Fruit fly (Drosophila melanogaster) whole organism, adult: ENCODE results near the gene Sema1a.

Experiments
- CG11617 ChIP-seq: fragments of 200-800 bp; sonication (Bioruptor generic); optimal IDR thresholded peaks from 2 replicates; lab custom pipeline; 2017; ENCODE audit warnings: mild to moderate bottlenecking, missing biosample characterization, missing genetic modification reagents, missing genetic modification characterization
- CG12768 ChIP-seq: fragments of 200-800 bp; sonication (Bioruptor generic); optimal IDR thresholded peaks from 2 replicates; lab custom pipeline; 2017; ENCODE audit warnings: missing biosample characterization, missing genetic modification characterization, mild to moderate bottlenecking, moderate library complexity, missing genetic modification reagents
- CG14711 ChIP-seq: fragments of 200-800 bp; sonication (Bioruptor generic); optimal IDR thresholded peaks from 2 replicates; lab custom pipeline; 2018; ENCODE audit warnings: missing biosample characterization, mild to moderate bottlenecking, missing genetic modification characterization, moderate library complexity
- CG1620 ChIP-seq: fragments of 200-800 bp; sonication (Bioruptor generic); optimal IDR thresholded peaks from 2 replicates; lab custom pipeline; 2016; ENCODE audit warnings: missing biosample characterization, missing genetic modification characterization
- CG33017 ChIP-seq: fragments of 200-800 bp; sonication (Bioruptor generic); optimal IDR thresholded peaks from 2 replicates; lab custom pipeline; 2018; ENCODE audit warnings: missing biosample characterization, mild to moderate bottlenecking, missing genetic modification characterization, moderate library complexity
- CG5204 ChIP-seq: fragments of 200-800 bp; sonication (Bioruptor generic); optimal IDR thresholded peaks from 2 replicates; lab custom pipeline; 2016; ENCODE audit warnings: missing biosample characterization, missing genetic modification characterization
- CG7045 ChIP-seq: fragments of 200-800 bp; sonication (Bioruptor generic); optimal IDR thresholded peaks from 2 replicates; lab custom pipeline; 2017; ENCODE audit warnings: missing biosample characterization, mild to moderate bottlenecking, missing genetic modification characterization
- CG7101 ChIP-seq: fragments of 200-800 bp; sonication (Bioruptor generic); optimal IDR thresholded peaks from 2 replicates; lab custom pipeline; 2018; ENCODE audit warnings: missing biosample characterization, mild to moderate bottlenecking, missing genetic modification characterization, moderate library complexity
- Clk ChIP-seq: fragments of 200-800 bp; sonication (Bioruptor generic); optimal IDR thresholded peaks from 2 replicates; lab custom pipeline; 2017; ENCODE audit warnings: missing biosample characterization, missing genetic modification characterization
- Crg-1 ChIP-seq: fragments of 200-800 bp; sonication (Bioruptor generic); optimal IDR thresholded peaks from 2 replicates; lab custom pipeline; 2016; ENCODE audit warnings: missing biosample characterization, missing genetic modification characterization
- Hr96 ChIP-seq: fragments of 200-800 bp; sonication (Bioruptor generic); optimal IDR thresholded peaks from 2 replicates; lab custom pipeline; 2016; ENCODE audit warnings: missing biosample characterization, missing genetic modification characterization
- Mnt ChIP-seq: fragments of 200-800 bp; sonication (Bioruptor generic); optimal IDR thresholded peaks from 2 replicates; lab custom pipeline; 2016; ENCODE audit warnings: missing biosample characterization, mild to moderate bottlenecking, missing genetic modification characterization
- bab1 ChIP-seq: fragments of 200-800 bp; sonication (Bioruptor generic); optimal IDR thresholded peaks from 3 replicates; lab custom pipeline; 2019; ENCODE audit warnings: missing biosample characterization, mild to moderate bottlenecking, missing genetic modification characterization, moderate library complexity
- cic ChIP-seq: fragments of 200-800 bp; sonication (Bioruptor generic); optimal IDR thresholded peaks from 2 replicates; lab custom pipeline; 2017; ENCODE audit warnings: missing biosample characterization, mild to moderate bottlenecking, missing genetic modification characterization, moderate library complexity
- cnc ChIP-seq, 2 experiments: fragments of >200 bp; optimal IDR thresholded peaks; 2 replicates each; lab custom pipeline; 2017
- kay ChIP-seq: fragments of 200-800 bp; sonication (Bioruptor generic); peaks from one replicate; lab custom pipeline; 2016; ENCODE audit warnings: missing biosample characterization, missing genetic modification characterization, borderline replicate concordance
- ovo ChIP-seq: fragments of 200-800 bp; sonication (Bioruptor generic); optimal IDR thresholded peaks from 2 replicates; lab custom pipeline; 2016; ENCODE audit warnings: missing biosample characterization, missing genetic modification characterization
- pad ChIP-seq: fragments of 200-800 bp; sonication (Bioruptor generic); optimal IDR thresholded peaks from 3 replicates; lab custom pipeline; 2017; ENCODE audit warnings: missing biosample characterization, missing genetic modification characterization, mild to moderate bottlenecking, moderate library complexity, missing genetic modification reagents
- tj ChIP-seq: fragments of 200-800 bp; sonication (Bioruptor generic); optimal IDR thresholded peaks from 3 replicates; lab custom pipeline; 2017; ENCODE audit warnings: missing biosample characterization, mild to moderate bottlenecking, missing genetic modification characterization, moderate library complexity
- toe ChIP-seq: fragments of 200-800 bp; sonication (Bioruptor generic); optimal IDR thresholded peaks from 2 replicates; lab custom pipeline; 2016; ENCODE audit warnings: missing biosample characterization, missing genetic modification characterization

Sema1a gene

DNA sequence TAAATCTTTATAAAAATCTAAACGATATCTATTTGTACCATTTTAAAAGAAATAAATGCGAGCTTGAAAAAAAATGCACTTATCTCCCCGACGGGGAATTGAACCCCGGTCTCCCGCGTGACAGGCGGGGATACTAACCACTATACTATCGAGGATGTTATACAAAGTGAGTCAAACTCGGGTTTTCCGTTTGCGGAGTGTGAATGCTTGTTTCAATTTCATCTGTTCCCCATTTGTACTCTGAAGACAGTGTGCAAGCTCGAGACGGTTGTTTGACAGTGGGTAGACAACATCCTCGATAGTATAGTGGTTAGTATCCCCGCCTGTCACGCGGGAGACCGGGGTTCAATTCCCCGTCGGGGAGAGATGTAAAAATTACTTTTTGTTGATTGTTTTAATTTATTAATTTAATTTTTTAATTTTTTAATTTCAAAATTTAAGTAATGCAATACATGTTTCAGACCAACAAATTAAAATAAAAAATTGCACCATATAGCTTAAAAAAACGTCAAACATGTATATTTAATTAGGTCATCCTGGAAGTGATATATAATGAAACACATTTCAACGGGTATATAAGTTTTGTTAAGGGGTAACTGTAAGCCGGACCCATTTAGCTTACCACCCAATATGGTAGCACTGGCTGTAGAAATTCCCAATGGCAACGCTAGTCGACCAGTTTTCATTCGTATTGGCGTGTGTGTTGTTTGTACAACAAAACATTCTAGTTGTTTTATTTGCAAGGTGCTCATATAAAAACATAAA is at the start of gene Sema1a:
Gene Sema1a, plus strand, starts transcription at position 679 of the 765 bp plus-strand sequence.
- TF ChIP-seq CG11617 (peak; percentile 36), CG1620 (peak; percentile 48), CG33017 (tag; lab: Kevin White, UChicago) (no peak), Clk (no peak), toe (peak; percentile 59), cic (GFP tag; lab: Kevin White, UChicago) (peak; percentile 16), pad (GFP tag; lab: Kevin White, UChicago) (peak; percentile 50), CG14711 (tag; lab: Kevin White, UChicago) (no peak), kay (peak; percentile 47), bab1 (GFP tag; lab: Kevin White, UChicago) (peak; percentile 68), CG5204 (GFP tag; lab: Kevin White, UChicago) (no peak), tj (GFP tag; lab: Kevin White, UChicago) (no peak), Mnt (no peak), CG7101 (tag; lab: Kevin White, UChicago) (peak; percentile 17), Hr96 (no peak), CG12768 (no peak), ovo (GFP tag; lab: Kevin White, UChicago) (no peak), CG7045 (GFP tag; lab: Kevin White, UChicago) (peak; percentile 0), cnc (optimal IDR thresholded peaks at IDR 0.05; lab: Kevin White, UChicago) (no peak), Crg-1 (GFP tag; lab: Kevin White, UChicago) (no peak)

DNA sequence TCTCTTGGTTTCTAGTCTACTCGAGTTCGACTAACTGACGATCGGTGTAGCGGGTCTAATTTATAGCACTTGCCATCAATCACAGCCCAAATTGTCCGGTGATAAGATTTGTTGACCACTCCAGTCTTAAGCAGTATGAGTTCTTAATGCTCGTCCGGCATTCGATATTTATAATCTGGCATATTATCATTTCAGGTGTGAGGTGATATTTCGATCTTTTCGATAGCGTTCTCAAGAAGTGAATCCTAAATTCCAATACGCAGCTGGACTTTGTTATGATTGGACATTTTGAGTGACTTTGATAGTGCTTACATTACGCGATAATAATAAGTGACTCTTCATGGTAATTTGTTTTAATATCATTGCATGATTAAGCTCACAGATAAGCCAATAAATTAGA is 45.7 kb upstream of the Sema1a start, which contains the start of gene Bace:
Gene Bace, minus strand, starts transcription at position 39 of the 400 bp plus-strand sequence.
- TF ChIP-seq Hr96: no peak
- no peak for TF ChIP-seq tj (GFP tag; lab: Kevin White, UChicago)
- TF ChIP-seq CG12768: no peak
- TF ChIP-seq ovo (GFP tag; lab: Kevin White, UChicago): no peak
- TF ChIP-seq cnc (optimal IDR thresholded peaks at IDR 0.05; lab: Kevin White, UChicago): no peak
- no peak for TF ChIP-seq CG14711 (tag; lab: Kevin White, UChicago)
- TF ChIP-seq pad (GFP tag; lab: Kevin White, UChicago): no peak

DNA sequence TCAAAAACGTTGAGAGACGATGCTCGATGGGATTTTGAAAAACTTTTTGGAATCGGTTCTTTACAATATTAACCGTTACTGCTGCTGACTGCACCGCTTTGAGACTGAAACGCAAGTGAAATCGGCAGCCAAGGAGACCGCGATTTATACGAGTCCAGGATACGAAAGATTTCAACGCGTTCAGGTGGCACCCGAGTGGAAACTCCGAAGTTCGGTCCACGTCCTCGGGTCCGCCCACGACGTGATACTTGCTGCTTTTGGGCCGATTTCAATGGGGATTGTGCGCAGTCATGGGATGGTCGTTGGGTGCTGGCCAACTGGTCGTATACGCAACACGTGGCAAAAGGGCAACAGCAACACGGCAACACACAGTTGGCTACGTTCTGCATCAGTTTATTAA is 35.2 kb upstream of the Sema1a start, which contains the start of gene Dh31:
Gene Dh31, minus strand, starts transcription at position 117 of the 400 bp plus-strand sequence.
- no peak for TF ChIP-seq CG12768
- TF ChIP-seq Mnt: no peak
- TF ChIP-seq pad (GFP tag; lab: Kevin White, UChicago): no peak
- no peak for TF ChIP-seq CG1620
- no peak for TF ChIP-seq CG11617
- TF ChIP-seq Clk: no peak
- TF ChIP-seq CG7045 (GFP tag; lab: Kevin White, UChicago): no peak
- no peak for TF ChIP-seq cic (GFP tag; lab: Kevin White, UChicago)
- TF ChIP-seq Crg-1 (GFP tag; lab: Kevin White, UChicago): no peak
- TF ChIP-seq CG33017 (tag; lab: Kevin White, UChicago): no peak
- TF ChIP-seq CG7101 (tag; lab: Kevin White, UChicago): no peak
- TF ChIP-seq bab1 (GFP tag; lab: Kevin White, UChicago): no peak
- TF ChIP-seq ovo (GFP tag; lab: Kevin White, UChicago): no peak
- no peak for TF ChIP-seq tj (GFP tag; lab: Kevin White, UChicago)

DNA sequence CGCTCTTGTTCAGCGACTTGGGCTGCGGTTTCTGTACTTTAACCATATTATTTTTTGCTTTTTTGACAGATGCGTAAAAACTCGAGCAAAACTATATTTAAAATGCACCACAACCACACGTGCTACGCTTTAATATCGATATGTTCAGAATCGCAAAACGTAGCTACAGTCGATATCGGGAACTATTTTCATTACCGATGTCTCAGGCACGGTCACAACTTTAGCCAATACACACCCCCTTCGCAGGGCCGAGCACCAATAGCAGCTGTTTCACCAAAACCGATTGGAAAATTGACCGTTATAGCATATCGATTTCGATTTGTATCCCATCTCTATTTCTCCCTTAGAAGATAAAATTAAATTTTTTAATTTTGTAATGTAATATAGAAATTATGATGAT is 30.2 kb upstream of the Sema1a start, which contains the start of gene CG13096:
Gene CG13096, minus strand, starts transcription at position 144 of the 400 bp plus-strand sequence.
- TF ChIP-seq CG12768 (no peak), CG7101 (tag; lab: Kevin White, UChicago) (peak; percentile 24), ovo (GFP tag; lab: Kevin White, UChicago) (peak; percentile 53), Crg-1 (GFP tag; lab: Kevin White, UChicago) (peak; percentile 6), CG1620 (peak; percentile 38), CG7045 (GFP tag; lab: Kevin White, UChicago) (no peak), CG11617 (no peak), Mnt (peak; percentile 100), toe (no peak), bab1 (GFP tag; lab: Kevin White, UChicago) (peak; percentile 80)

DNA sequence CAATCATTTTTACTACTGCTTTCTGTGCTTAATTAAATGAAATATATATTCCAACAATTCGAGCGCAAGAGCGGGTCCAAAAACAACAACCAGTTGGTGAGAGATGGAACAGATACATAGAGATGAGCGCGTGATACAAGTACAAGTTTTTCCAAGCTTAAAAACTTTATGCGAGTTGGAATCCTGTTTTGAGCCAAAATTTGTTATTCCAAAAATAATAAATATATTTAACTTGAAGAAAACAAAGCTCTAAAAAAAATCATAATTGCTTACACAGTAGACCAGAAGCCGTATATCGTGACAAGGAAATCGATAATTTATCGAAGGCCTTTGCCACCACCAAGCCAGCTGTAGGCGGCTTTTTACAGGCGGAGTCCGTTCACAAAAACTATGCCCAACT is 27.2 kb upstream of the Sema1a start, which contains the start of the genes CG13097 and PIG-U:
Gene CG13097, minus strand, starts transcription at position 121 of the 400 bp plus-strand sequence.
Gene PIG-U, plus strand, starts transcription at position 349 of the 400 bp plus-strand sequence.
- TF ChIP-seq CG1620: peak; percentile 91
- peak; percentile 87 for TF ChIP-seq Hr96
- TF ChIP-seq cic (GFP tag; lab: Kevin White, UChicago): peak; percentile 46
- peak; percentile 62 for TF ChIP-seq Clk
- peak; percentile 95 for TF ChIP-seq Mnt
- TF ChIP-seq CG7045 (GFP tag; lab: Kevin White, UChicago): peak; percentile 71
- TF ChIP-seq Crg-1 (GFP tag; lab: Kevin White, UChicago): peak; percentile 88
- peak; percentile 66 for TF ChIP-seq pad (GFP tag; lab: Kevin White, UChicago)
- peak; percentile 85 for TF ChIP-seq CG7101 (tag; lab: Kevin White, UChicago)
- peak; percentile 68 for TF ChIP-seq tj (GFP tag; lab: Kevin White, UChicago)
- peak; percentile 81 for TF ChIP-seq CG14711 (tag; lab: Kevin White, UChicago)
- TF ChIP-seq CG5204 (GFP tag; lab: Kevin White, UChicago): no peak
- TF ChIP-seq toe: peak; percentile 93
- TF ChIP-seq CG11617: peak; percentile 79
- TF ChIP-seq ovo (GFP tag; lab: Kevin White, UChicago): peak; percentile 74
- peak; percentile 66 for TF ChIP-seq CG33017 (tag; lab: Kevin White, UChicago)
- no peak for TF ChIP-seq cnc (optimal IDR thresholded peaks at IDR 0.05; lab: Kevin White, UChicago)
- TF ChIP-seq CG12768: peak; percentile 83
- no peak for TF ChIP-seq kay
- peak; percentile 87 for TF ChIP-seq bab1 (GFP tag; lab: Kevin White, UChicago)
